Worm (Caenorhabditis elegans) whole organism, young adult: ENCODE measurements around the gene Y79H2A.3.

ENCODE experiments used
- F37B4.10 ChIP-seq: fragments of 200-800 bp; sonication (Bioruptor generic); IDR thresholded peaks from 2 replicates; pipeline ENCODE4 v1.3.6; 2022; ENCODE audit warnings: missing genetic modification characterization, missing compliant biosample characterization
- unc-62 ChIP-seq: fragments of 150-350 bp; optimal IDR thresholded peaks from 2 replicates; lab custom pipeline; 2014; ENCODE audit warnings: missing biosample characterization, missing genetic modification reagents, missing genetic modification characterization

DNA sequence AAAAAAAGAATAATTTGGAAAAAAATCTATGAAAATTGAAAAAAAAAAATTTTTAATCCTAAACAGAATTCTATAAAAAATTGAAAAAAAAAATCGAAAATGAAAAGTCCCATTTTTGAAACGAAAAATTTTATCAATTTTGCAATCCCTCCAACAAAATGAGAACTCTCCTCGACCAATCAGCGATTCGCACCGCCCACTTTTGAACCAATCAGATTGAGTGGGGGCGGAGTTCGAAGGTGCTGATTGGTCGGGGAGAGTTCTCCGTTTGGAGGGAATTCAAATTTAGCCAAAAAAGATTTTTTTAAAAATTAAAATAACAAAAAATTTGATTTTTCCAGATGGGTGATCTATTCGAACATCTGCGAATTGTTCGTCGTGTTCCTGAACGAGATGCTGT is 15.6 kb upstream of the Y79H2A.3 start:
- TF ChIP-seq F37B4.10 (GFP tag; lab: Robert Waterston, UW) = no peak
- no peak for TF ChIP-seq unc-62
